Worm (Caenorhabditis elegans) whole organism, L4/young adult: ENCODE data around the gene F17E9.18.

Source experiments
- W03F9.2 ChIP-seq: fragments of 150-350 bp; optimal IDR thresholded peaks from 2 replicates; lab custom pipeline; 2014; ENCODE audit warnings: missing biosample characterization, missing genetic modification characterization
- him-1 ChIP-seq: sonication (generic microtip); optimal IDR thresholded peaks from 2 replicates; lab custom pipeline; 2016; ENCODE audit warnings: missing genotype, missing genetic modification reagents, missing genetic modification characterization, missing compliant biosample characterization

- TF ChIP-seq W03F9.2 (no peak), him-1 (tag; lab: Kevin White, UChicago) (no peak)
Measured at ce11 chrIV:8307408-8307807, 39.5 kb downstream of the F17E9.18 start.
